Worm (Caenorhabditis elegans) whole organism, L4 larva: ENCODE data around the gene Y49F6B.8.

Source experiments
- F49E8.2 ChIP-seq: sonication (generic microtip); optimal IDR thresholded peaks from 2 replicates; lab custom pipeline; 2016; ENCODE audit warnings: missing compliant biosample characterization, mild to moderate bottlenecking, missing genetic modification characterization, borderline replicate concordance
- ces-1 ChIP-seq: fragments of 150-350 bp; sonication (generic microtip); optimal IDR thresholded peaks from 4 replicates; lab custom pipeline; 2014; ENCODE audit warnings: missing biosample characterization, missing genetic modification reagents, missing genetic modification characterization
- lin-1 ChIP-seq: fragments of 200-800 bp; sonication (Bioruptor generic); IDR thresholded peaks from 2 replicates; pipeline ENCODE4 v1.3.6; 2022; ENCODE audit warnings: missing genetic modification reagents, missing genetic modification characterization, missing compliant biosample characterization
- lir-3 ChIP-seq: sonication (generic microtip); optimal IDR thresholded peaks from 2 replicates; lab custom pipeline; 2016; ENCODE audit warnings: mild to moderate bottlenecking, missing genetic modification characterization, missing compliant biosample characterization
- nhr-76 ChIP-seq: fragments of 150-350 bp; optimal IDR thresholded peaks from 2 replicates; lab custom pipeline; 2014; ENCODE audit warnings: missing biosample characterization, missing genetic modification characterization
- unc-39 ChIP-seq: sonication (generic microtip); optimal IDR thresholded peaks from 2 replicates; lab custom pipeline; 2017; ENCODE audit warnings: missing biosample characterization, missing genetic modification characterization

DNA sequence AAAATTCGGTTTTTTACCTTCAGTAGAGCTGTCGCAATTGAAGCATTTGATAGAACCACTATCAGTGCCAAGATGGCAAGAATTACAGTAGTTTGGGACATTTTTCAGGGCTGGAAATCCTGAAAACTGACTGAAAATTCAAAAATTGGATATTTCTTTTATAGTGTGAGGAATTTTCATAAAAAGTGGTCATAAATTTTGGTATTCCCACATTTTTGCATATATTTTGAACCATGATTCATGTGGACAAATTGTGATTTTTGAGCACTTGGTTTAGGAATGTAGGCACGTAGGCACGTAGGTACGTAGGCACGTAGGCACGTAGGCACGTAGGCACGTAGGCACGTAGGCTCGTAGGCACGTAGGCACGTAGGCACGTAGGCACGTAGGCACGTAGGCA lies 30.8 kb upstream of the Y49F6B.8 start, which contains the start of gene Y49F6B.19:
- TF ChIP-seq lin-1 (GFP tag; lab: Robert Waterston, UW) (no peak), ces-1 (GFP tag; lab: Kevin White, UChicago) (no peak), F49E8.2 (tag; lab: Kevin White, UChicago) (no peak), nhr-76 (tag; lab: Kevin White, UChicago) (no peak), lir-3 (no peak), unc-39 (tag; lab: Kevin White, UChicago) (no peak)
